Fruit fly (Drosophila melanogaster): ENCODE measurements around the gene CG34012.

CG34012 gene

DNA sequence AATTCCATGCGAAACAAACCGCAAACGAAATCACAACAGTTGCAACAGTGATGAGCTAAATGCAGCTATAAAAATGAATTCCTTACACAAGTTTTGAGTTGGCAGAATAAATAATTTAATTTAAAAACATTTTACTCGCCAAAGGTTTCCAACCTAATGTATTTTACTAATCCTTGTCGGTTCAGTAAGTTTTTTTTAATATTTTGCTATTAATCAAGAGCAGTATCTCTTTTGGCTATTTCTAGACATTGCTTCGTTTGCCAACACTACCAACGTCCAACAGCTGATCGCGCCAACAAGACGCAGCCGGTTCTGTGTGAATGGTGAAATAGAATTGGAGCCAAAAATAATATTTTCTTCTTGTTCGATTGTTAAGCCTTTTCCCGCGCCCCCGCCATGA lies 44.6 kb downstream of the CG34012 start, which contains the start of the genes CG32075, CG45101 and SuUR (continued):
- TF ChIP-seq CG15073 (GFP tag; optimal IDR thresholded peaks at IDR 0.05) (peak; percentile 57), CG6813 (GFP tag; optimal IDR thresholded peaks at IDR 0.05) (no peak), otp (GFP tag; IDR thresholded peaks at IDR 0.05) (peak; percentile 78; the same call in 2 of the 3 replicates), Trl (optimal IDR thresholded peaks at IDR 0.05) (no peak), Trl (GFP tag; optimal IDR thresholded peaks at IDR 0.05) (peak; percentile 93), CG8290 (GFP tag; optimal IDR thresholded peaks at IDR 0.05) (peak; percentile 79), CG8290 (tag; optimal IDR thresholded peaks at IDR 0.05) (peak; percentile 6 to 43), onecut (GFP tag; IDR thresholded peaks at IDR 0.05) (peak; percentile 34; the same call in 1 of the 2 replicates), HLH3B (GFP tag; IDR thresholded peaks at IDR 0.05) (peak; percentile 78), jigr1 (GFP tag; IDR thresholded peaks at IDR 0.05) (peak; percentile 51; the same call in 1 of the 3 replicates), usp (GFP tag; optimal IDR thresholded peaks at IDR 0.05) (no peak), Vsx1 (GFP tag; optimal IDR thresholded peaks at IDR 0.05) (peak; percentile 59), p53 (GFP tag; optimal IDR thresholded peaks at IDR 0.05) (peak; percentile 71), Xrp1 (GFP tag; IDR thresholded peaks at IDR 0.05) (peak; percentile 83), CG9876 (GFP tag; optimal IDR thresholded peaks at IDR 0.05) (peak; percentile 85), her (GFP tag; optimal IDR thresholded peaks at IDR 0.05) (peak; percentile 68), CG16863 (GFP tag; optimal IDR thresholded peaks at IDR 0.05) (peak; percentile 84), CG2120 (GFP tag; optimal IDR thresholded peaks at IDR 0.05) (peak; percentile 96), CG17361 (GFP tag; IDR thresholded peaks at IDR 0.05) (peak; percentile 87), zf30C (GFP tag; optimal IDR thresholded peaks at IDR 0.05) (no peak), dmrt99B (tag; optimal IDR thresholded peaks at IDR 0.05) (peak; percentile 69), Usf (GFP tag; optimal IDR thresholded peaks at IDR 0.05) (peak; percentile 73), Dbx (GFP tag; IDR thresholded peaks at IDR 0.05) (peak; percentile 91), schlank (tag; optimal IDR thresholded peaks at IDR 0.05) (peak; percentile 25), tna (GFP tag; IDR thresholded peaks at IDR 0.05; ENCODE audit: partially characterized antibody) (no peak), CG7928 (GFP tag; optimal IDR thresholded peaks at IDR 0.05) (peak; percentile 41), CG8765 (GFP tag; IDR thresholded peaks at IDR 0.05) (peak; percentile 75), CG30020 (tag; optimal IDR thresholded peaks at IDR 0.05) (peak; percentile 61), CG30403 (GFP tag; optimal IDR thresholded peaks at IDR 0.05) (peak; percentile 94), Hsf (GFP tag; optimal IDR thresholded peaks at IDR 0.05) (peak; percentile 94), Rfx (GFP tag; IDR thresholded peaks at IDR 0.05) (peak; percentile 92), maf-S (GFP tag; optimal IDR thresholded peaks at IDR 0.05) (peak; percentile 75), HLHmδ (GFP tag; optimal IDR thresholded peaks at IDR 0.05) (no peak), CG12104 (GFP tag; optimal IDR thresholded peaks at IDR 0.05) (peak; percentile 73), CG1602 (GFP tag; optimal IDR thresholded peaks at IDR 0.05) (peak; percentile 92), peb (GFP tag; IDR thresholded peaks at IDR 0.05) (peak; percentile 87), MESR4 (GFP tag; optimal IDR thresholded peaks at IDR 0.05) (peak; percentile 57), CG6175 (GFP tag; IDR thresholded peaks at IDR 0.05) (peak; percentile 66; the same call in 1 of the 3 replicates), CG7357 (GFP tag; IDR thresholded peaks at IDR 0.05) (peak; percentile 64; the same call in 1 of the 3 replicates), ato (GFP tag; IDR thresholded peaks at IDR 0.05; ENCODE audit: partially characterized antibody) (no peak), Ptx1 (GFP tag; IDR thresholded peaks at IDR 0.05) (peak; percentile 94), gcm2 (GFP tag; optimal IDR thresholded peaks at IDR 0.05) (peak; percentile 81), CG1603 (tag; optimal IDR thresholded peaks at IDR 0.05) (peak; percentile 51), CG13424 (tag; optimal IDR thresholded peaks at IDR 0.05) (peak; percentile 90), CG6272 (GFP tag; IDR thresholded peaks at IDR 0.05) (peak; percentile 90), CG18599 (GFP tag; optimal IDR thresholded peaks at IDR 0.05) (peak; percentile 83), Mrtf (GFP tag; IDR thresholded peaks at IDR 0.05) (peak; percentile 70; the same call in 1 of the 3 replicates), zfh2 (GFP tag; optimal IDR thresholded peaks at IDR 0.05) (peak; percentile 94), fd96Cb (tag; optimal IDR thresholded peaks at IDR 0.05) (peak; percentile 83), CG16813 (GFP tag; IDR thresholded peaks at IDR 0.05; ENCODE audit: partially characterized antibody) (no peak), Hmr (GFP tag; optimal IDR thresholded peaks at IDR 0.05) (peak; percentile 82), dan (GFP tag; IDR thresholded peaks at IDR 0.05) (peak; percentile 55; the same call in 1 of the 2 replicates)
